Worm (Caenorhabditis elegans) whole organism, late embryonic: Measurements from ENCODE around the gene npp-1.

Experiments used
- K09A11.1 ChIP-seq: sonication (generic microtip); optimal IDR thresholded peaks from 2 replicates; lab custom pipeline; 2017; ENCODE audit warnings: antibody characterized with exemption, mild to moderate bottlenecking, missing genetic modification characterization, missing compliant biosample characterization; ENCODE audit not compliant: insufficient read depth
- ceh-22 ChIP-seq: sonication (generic microtip); optimal IDR thresholded peaks from 2 replicates; lab custom pipeline; 2017; ENCODE audit warnings: missing biosample characterization, missing genetic modification characterization
- ceh-24 ChIP-seq: sonication (generic microtip); optimal IDR thresholded peaks from 2 replicates; lab custom pipeline; 2016; ENCODE audit warnings: mild to moderate bottlenecking, missing genetic modification characterization, missing compliant biosample characterization
- elt-4 ChIP-seq: sonication (generic microtip); optimal IDR thresholded peaks from 2 replicates; lab custom pipeline; 2016; ENCODE audit warnings: missing genetic modification characterization, missing compliant biosample characterization
- fkh-10 ChIP-seq: fragments of 150-350 bp; optimal IDR thresholded peaks from 2 replicates; lab custom pipeline; 2014; ENCODE audit warnings: missing biosample characterization, missing genetic modification reagents, missing genetic modification characterization
- hlh-15 ChIP-seq: sonication (generic microtip); optimal IDR thresholded peaks from 2 replicates; lab custom pipeline; 2016; ENCODE audit warnings: missing genetic modification characterization, missing compliant biosample characterization
- hlh-6 ChIP-seq: sonication (generic microtip); optimal IDR thresholded peaks from 2 replicates; lab custom pipeline; 2016; ENCODE audit warnings: missing genotype, missing genetic modification characterization, missing compliant biosample characterization
- lim-6 ChIP-seq: sonication (generic microtip); optimal IDR thresholded peaks from 2 replicates; lab custom pipeline; 2016; ENCODE audit warnings: missing genetic modification characterization, missing compliant biosample characterization
- mec-3 ChIP-seq: sonication (generic microtip); optimal IDR thresholded peaks from 2 replicates; lab custom pipeline; 2016; ENCODE audit warnings: borderline replicate concordance, missing genetic modification characterization, missing compliant biosample characterization
- pqm-1 ChIP-seq: sonication (generic microtip); optimal IDR thresholded peaks from 2 replicates; lab custom pipeline; 2016; ENCODE audit warnings: missing genetic modification characterization, missing compliant biosample characterization
- sdc-2 ChIP-seq: sonication (generic microtip); optimal IDR thresholded peaks from 2 replicates; lab custom pipeline; 2016; ENCODE audit warnings: missing genotype, missing genetic modification characterization, missing compliant biosample characterization
- syd-9 ChIP-seq: sonication (generic microtip); optimal IDR thresholded peaks from 2 replicates; lab custom pipeline; 2016; ENCODE audit warnings: mild to moderate bottlenecking, missing genetic modification characterization, moderate library complexity, missing compliant biosample characterization
- unc-42 ChIP-seq: sonication (generic microtip); optimal IDR thresholded peaks from 2 replicates; lab custom pipeline; 2016; ENCODE audit warnings: missing genotype, missing genetic modification characterization, missing compliant biosample characterization

ce11 chrIV:9836317-9836716, 22.0 kb upstream of the npp-1 start, which contains the start of gene msp-81:
- no peak for TF ChIP-seq lim-6 (tag; lab: Kevin White, UChicago)
- no peak for TF ChIP-seq K09A11.1 (tag; lab: Kevin White, UChicago)
- TF ChIP-seq ceh-22 = no peak
- no peak for TF ChIP-seq pqm-1 (tag; lab: Kevin White, UChicago)
- TF ChIP-seq mec-3 = no peak
- no peak for TF ChIP-seq fkh-10 (GFP tag; lab: Kevin White, UChicago)
- TF ChIP-seq hlh-15 (tag; lab: Kevin White, UChicago) = no peak
- TF ChIP-seq elt-4 (tag; lab: Kevin White, UChicago) = no peak
- TF ChIP-seq syd-9 (tag; lab: Kevin White, UChicago) = no peak
- no peak for TF ChIP-seq ceh-24 (tag; lab: Kevin White, UChicago)
- TF ChIP-seq unc-42 (tag; lab: Kevin White, UChicago) = no peak
- no peak for TF ChIP-seq sdc-2 (tag; lab: Kevin White, UChicago)
- no peak for TF ChIP-seq hlh-6 (tag; lab: Kevin White, UChicago)
